Worm (Caenorhabditis elegans) whole organism, L1 larva: ENCODE measurements around the gene snb-5.

Experiments used
- C04F5.9 ChIP-seq: sonication (generic microtip); optimal IDR thresholded peaks from 2 replicates; lab custom pipeline; 2016; ENCODE audit warnings: missing genetic modification characterization, missing compliant biosample characterization
- C16A3.4 ChIP-seq: fragments of 150-350 bp; optimal IDR thresholded peaks from 2 replicates; lab custom pipeline; 2014; ENCODE audit warnings: missing biosample characterization, missing genetic modification characterization
- F16B12.6 ChIP-seq: fragments of 150-350 bp; optimal IDR thresholded peaks from 2 replicates; lab custom pipeline; 2014; ENCODE audit warnings: missing biosample characterization, missing genetic modification characterization
- Y116A8C.19 ChIP-seq: sonication (generic microtip); optimal IDR thresholded peaks from 2 replicates; lab custom pipeline; 2016; ENCODE audit warnings: missing compliant biosample characterization, missing genetic modification characterization, borderline replicate concordance
- aly-2 ChIP-seq: fragments of 150-350 bp; optimal IDR thresholded peaks from 2 replicates; lab custom pipeline; 2014; ENCODE audit warnings: missing biosample characterization, missing genetic modification characterization
- ama-1 ChIP-seq: fragments of 150-350 bp; optimal IDR thresholded peaks from 2 replicates; lab custom pipeline; 2014
- blmp-1 ChIP-seq: fragments of 150-350 bp; optimal IDR thresholded peaks from 2 replicates; lab custom pipeline; 2014; ENCODE audit warnings: missing biosample characterization, missing genetic modification characterization
- ceh-90 ChIP-seq: sonication (generic microtip); optimal IDR thresholded peaks from 2 replicates; lab custom pipeline; 2016; ENCODE audit warnings: missing genetic modification characterization, missing compliant biosample characterization
- dsc-1 ChIP-seq: sonication (generic microtip); optimal IDR thresholded peaks from 2 replicates; lab custom pipeline; 2016; ENCODE audit warnings: mild to moderate bottlenecking, missing genetic modification characterization, missing compliant biosample characterization
- efl-1 ChIP-seq, 4 experiments: fragments of 150-350 bp; optimal IDR thresholded peaks in 3 of 4; peaks in 1 of 4; 1 replicate in 1 of 4; 2 replicates in 3 of 4; lab custom pipeline; 2014; ENCODE audit warnings: missing biosample characterization in 2 of 4, missing genetic modification characterization in 2 of 4, missing genetic modification reagents in 2 of 4
- egl-13 ChIP-seq: sonication (generic microtip); optimal IDR thresholded peaks from 2 replicates; lab custom pipeline; 2016; ENCODE audit warnings: missing genotype, missing genetic modification reagents, missing genetic modification characterization, missing compliant biosample characterization
- elt-3 ChIP-seq, 6 experiments: fragments of 150-350 bp in 1 of 6; sonication (generic microtip); optimal IDR thresholded peaks; 2 replicates each; lab custom pipeline; 2017 to 2018; ENCODE audit warnings: missing biosample characterization in 6 of 6, missing genetic modification characterization in 6 of 6, inconsistent platforms in 1 of 6
- fkh-10 ChIP-seq: sonication (generic microtip); optimal IDR thresholded peaks from 2 replicates; lab custom pipeline; 2017; ENCODE audit warnings: missing biosample characterization, missing genetic modification reagents, missing genetic modification characterization
- fkh-8 ChIP-seq: sonication (generic microtip); optimal IDR thresholded peaks from 2 replicates; lab custom pipeline; 2016; ENCODE audit warnings: mild to moderate bottlenecking, missing genetic modification characterization, missing compliant biosample characterization
- grh-1 ChIP-seq: fragments of 200-800 bp; sonication (Bioruptor generic); IDR thresholded peaks from 2 replicates; pipeline ENCODE4 v1.3.6; 2022; ENCODE audit warnings: missing genetic modification reagents, missing genetic modification characterization, missing compliant biosample characterization
- hlh-17 ChIP-seq: fragments of 200-800 bp; sonication (Bioruptor generic); optimal IDR thresholded peaks from 2 replicates; lab custom pipeline; 2018; ENCODE audit warnings: missing genetic modification characterization, mild to moderate bottlenecking, missing compliant biosample characterization, moderate library complexity, borderline replicate concordance
- hlh-4 ChIP-seq: sonication (generic microtip); optimal IDR thresholded peaks from 2 replicates; lab custom pipeline; 2016; ENCODE audit warnings: mild to moderate bottlenecking, missing genetic modification characterization, missing compliant biosample characterization
- irx-1 ChIP-seq: sonication (generic microtip); optimal IDR thresholded peaks from 2 replicates; lab custom pipeline; 2016; ENCODE audit warnings: missing genetic modification characterization, missing compliant biosample characterization
- lin-13 ChIP-seq: fragments of 150-350 bp; optimal IDR thresholded peaks from 2 replicates; lab custom pipeline; 2014; ENCODE audit warnings: missing biosample characterization, missing genetic modification reagents, missing genetic modification characterization
- lin-14 ChIP-seq: fragments of 200-800 bp; sonication (Bioruptor generic); optimal IDR thresholded peaks from 2 replicates; lab custom pipeline; 2018; ENCODE audit warnings: mild to moderate bottlenecking, missing genetic modification characterization, moderate library complexity, missing compliant biosample characterization
- lir-3 ChIP-seq: sonication (generic microtip); optimal IDR thresholded peaks from 2 replicates; lab custom pipeline; 2016; ENCODE audit warnings: mild to moderate bottlenecking, missing genetic modification characterization, moderate library complexity, missing compliant biosample characterization; ENCODE audit not compliant: poor library complexity
- lsy-2 ChIP-seq, 2 experiments: fragments of 150-350 bp; optimal IDR thresholded peaks; 2 replicates each; lab custom pipeline; 2014; ENCODE audit warnings: missing biosample characterization in 2 of 2, missing genetic modification characterization in 2 of 2
- mab-9 ChIP-seq: fragments of 200-800 bp; sonication (Bioruptor generic); IDR thresholded peaks from 2 replicates; pipeline ENCODE4 v1.3.6; 2022; ENCODE audit warnings: missing genetic modification reagents, missing genetic modification characterization, missing compliant biosample characterization
- mep-1 ChIP-seq: fragments of 150-350 bp; optimal IDR thresholded peaks from 2 replicates; lab custom pipeline; 2014; ENCODE audit warnings: missing biosample characterization, missing genetic modification characterization
- nhr-11 ChIP-seq: fragments of 150-350 bp; optimal IDR thresholded peaks from 2 replicates; lab custom pipeline; 2014; ENCODE audit warnings: missing biosample characterization, missing genetic modification characterization
- nhr-12 ChIP-seq: sonication (generic microtip); optimal IDR thresholded peaks from 2 replicates; lab custom pipeline; 2017; ENCODE audit warnings: missing biosample characterization, missing genetic modification characterization
- nhr-47 ChIP-seq: sonication (generic microtip); optimal IDR thresholded peaks from 2 replicates; lab custom pipeline; 2016; ENCODE audit warnings: mild to moderate bottlenecking, missing genetic modification characterization, moderate library complexity, missing compliant biosample characterization
- nhr-71 ChIP-seq: sonication (generic microtip); optimal IDR thresholded peaks from 2 replicates; lab custom pipeline; 2016; ENCODE audit warnings: mild to moderate bottlenecking, missing genetic modification characterization, moderate library complexity, missing compliant biosample characterization
- nhr-77 ChIP-seq: fragments of 150-350 bp; optimal IDR thresholded peaks from 2 replicates; lab custom pipeline; 2014; ENCODE audit warnings: missing biosample characterization, missing genetic modification characterization
- nhr-84 ChIP-seq: sonication (generic microtip); optimal IDR thresholded peaks from 2 replicates; lab custom pipeline; 2017; ENCODE audit warnings: missing biosample characterization, missing genetic modification characterization
- nhr-85 ChIP-seq: sonication (generic microtip); peaks from one replicate; lab custom pipeline; 2016; ENCODE audit warnings: missing genetic modification characterization, inconsistent platforms, missing compliant biosample characterization
- nhr-90 ChIP-seq: sonication (generic microtip); optimal IDR thresholded peaks from 2 replicates; lab custom pipeline; 2016; ENCODE audit warnings: mild to moderate bottlenecking, missing genetic modification characterization, missing compliant biosample characterization; ENCODE audit not compliant: poor library complexity
- pax-3 ChIP-seq: fragments of 200-800 bp; sonication (Bioruptor generic); optimal IDR thresholded peaks from 2 replicates; lab custom pipeline; 2018; ENCODE audit warnings: mild to moderate bottlenecking, missing genetic modification characterization, moderate library complexity, missing compliant biosample characterization
- pqm-1 ChIP-seq: sonication (generic microtip); optimal IDR thresholded peaks from 3 replicates; lab custom pipeline; 2017; ENCODE audit warnings: missing biosample characterization, missing genetic modification characterization
- rnt-1 ChIP-seq: sonication (generic microtip); optimal IDR thresholded peaks from 2 replicates; lab custom pipeline; 2016; ENCODE audit warnings: mild to moderate bottlenecking, missing genetic modification characterization, moderate library complexity, missing compliant biosample characterization
- snpc-4 ChIP-seq: fragments of 150-350 bp; optimal IDR thresholded peaks from 2 replicates; lab custom pipeline; 2014; ENCODE audit warnings: missing biosample characterization, missing genetic modification characterization
- snu-23 ChIP-seq: sonication (generic microtip); optimal IDR thresholded peaks from 2 replicates; lab custom pipeline; 2016; ENCODE audit warnings: missing genetic modification characterization, missing compliant biosample characterization
- sox-4 ChIP-seq: sonication (generic microtip); optimal IDR thresholded peaks from 2 replicates; lab custom pipeline; 2016; ENCODE audit warnings: missing genetic modification characterization, missing compliant biosample characterization
- sptf-1 ChIP-seq: fragments of 150-350 bp; optimal IDR thresholded peaks from 2 replicates; lab custom pipeline; 2014; ENCODE audit warnings: missing biosample characterization, missing genetic modification characterization
- swsn-7 ChIP-seq: sonication (generic microtip); optimal IDR thresholded peaks from 2 replicates; lab custom pipeline; 2016; ENCODE audit warnings: missing genetic modification characterization, missing compliant biosample characterization
- unc-62 ChIP-seq: fragments of 150-350 bp; optimal IDR thresholded peaks from 2 replicates; lab custom pipeline; 2014; ENCODE audit warnings: missing biosample characterization, missing genetic modification reagents, missing genetic modification characterization
- unc-86 ChIP-seq: sonication (generic microtip); optimal IDR thresholded peaks from 2 replicates; lab custom pipeline; 2016; ENCODE audit warnings: missing genetic modification characterization, missing compliant biosample characterization
- vab-15 ChIP-seq: sonication (generic microtip); optimal IDR thresholded peaks from 2 replicates; lab custom pipeline; 2017; ENCODE audit warnings: missing genotype, mild to moderate bottlenecking, missing genetic modification characterization, missing compliant biosample characterization
- xbp-1 ChIP-seq: sonication (generic microtip); optimal IDR thresholded peaks from 2 replicates; lab custom pipeline; 2016; ENCODE audit warnings: missing genetic modification characterization, missing compliant biosample characterization
- zip-4 ChIP-seq: fragments of 200-800 bp; sonication (Bioruptor generic); optimal IDR thresholded peaks from 2 replicates; lab custom pipeline; 2018; ENCODE audit warnings: mild to moderate bottlenecking, missing genetic modification characterization, moderate library complexity, missing compliant biosample characterization
- ztf-4 ChIP-seq: fragments of 150-350 bp; optimal IDR thresholded peaks from 2 replicates; lab custom pipeline; 2014; ENCODE audit warnings: missing biosample characterization, missing genetic modification characterization

snb-5 gene

ce11 chrIII:8227511-8227910 is 24.7 kb downstream of the snb-5 start, which contains the start of gene fbxl-1 (continued):
- TF ChIP-seq Y116A8C.19 (tag; lab: Kevin White, UChicago) (no peak), unc-62 (GFP tag; lab: Kevin White, UChicago) (no peak), elt-3 (tag; optimal IDR thresholded peaks at IDR 0.05; lab: Kevin White, UChicago) (peak in 2 of 6 experiments; percentile 14 to 61), pqm-1 (tag; lab: Kevin White, UChicago) (no peak), nhr-47 (tag; lab: Kevin White, UChicago) (peak; percentile 85), xbp-1 (tag; lab: Kevin White, UChicago) (peak; percentile 73), rnt-1 (tag; lab: Kevin White, UChicago) (peak; percentile 82), irx-1 (tag; lab: Kevin White, UChicago) (peak; percentile 29), vab-15 (tag; lab: Kevin White, UChicago) (no peak), mab-9 (GFP tag; lab: Robert Waterston, UW) (no peak)

DNA sequence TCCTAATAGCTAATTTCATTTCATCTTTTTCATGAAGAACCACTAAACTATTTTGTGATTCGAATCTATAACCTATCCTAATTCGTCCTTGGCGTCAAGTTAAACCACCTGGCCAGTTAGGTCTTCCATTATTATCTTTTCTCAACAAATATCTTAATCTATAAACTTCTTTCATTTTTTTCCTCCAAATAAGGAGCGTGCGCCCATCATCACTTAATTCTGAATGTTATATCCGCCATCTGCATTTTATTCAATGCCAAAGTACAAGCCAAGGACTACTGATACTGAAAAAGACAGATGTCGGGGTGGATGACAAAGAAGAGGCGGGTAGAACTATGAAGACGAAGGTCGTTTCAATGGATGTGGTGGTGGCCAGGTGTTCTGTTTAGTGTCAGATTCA is 26.1 kb downstream of the snb-5 start:
- peak; percentile 6 for TF ChIP-seq snu-23 (GFP tag; lab: Kevin White, UChicago)
- TF ChIP-seq nhr-77 (tag; lab: Kevin White, UChicago): no peak
- no peak for TF ChIP-seq snpc-4
- TF ChIP-seq aly-2 (tag; lab: Kevin White, UChicago): no peak
- TF ChIP-seq lsy-2 (tag; optimal IDR thresholded peaks at IDR 0.05; lab: Kevin White, UChicago): peak in 1 of 2 experiments; percentile 18
- TF ChIP-seq lin-13 (GFP tag; lab: Kevin White, UChicago): peak; percentile 11
- peak; percentile 79 for TF ChIP-seq nhr-85
- peak; percentile 63 for TF ChIP-seq lin-14 (GFP tag; lab: Kevin White, UChicago)
- peak; percentile 16 for TF ChIP-seq nhr-71 (tag; lab: Kevin White, UChicago)
- TF ChIP-seq lir-3: no peak
- TF ChIP-seq dsc-1 (tag; lab: Kevin White, UChicago): no peak
- TF ChIP-seq elt-3 (tag; optimal IDR thresholded peaks at IDR 0.05; lab: Kevin White, UChicago): peak in 1 of 6 experiments; percentile 39
- peak; percentile 36 for TF ChIP-seq blmp-1 (tag; lab: Kevin White, UChicago)
- no peak for TF ChIP-seq swsn-7 (tag; lab: Kevin White, UChicago)
- no peak for TF ChIP-seq efl-1 (optimal IDR thresholded peaks at IDR 0.05; lab: Kevin White, UChicago)
- peak in 1 of 2 experiments; percentile 0 for TF ChIP-seq efl-1 (GFP tag; optimal IDR thresholded peaks at IDR 0.05 in 1 of 2; lab: Kevin White, UChicago)
- peak; percentile 56 for TF ChIP-seq mep-1 (tag; lab: Kevin White, UChicago)

ce11 chrIII:8229480-8229879 is 26.6 kb downstream of the snb-5 start:
- TF ChIP-seq nhr-84 (tag; lab: Kevin White, UChicago): no peak
- TF ChIP-seq dsc-1 (tag; lab: Kevin White, UChicago): peak; percentile 92
- peak; percentile 71 for TF ChIP-seq fkh-8
- TF ChIP-seq unc-86: peak; percentile 91
- peak; percentile 70 for TF ChIP-seq nhr-47 (tag; lab: Kevin White, UChicago)
- TF ChIP-seq swsn-7 (tag; lab: Kevin White, UChicago): peak; percentile 43
- TF ChIP-seq lir-3: no peak
- peak; percentile 63 for TF ChIP-seq lin-14 (GFP tag; lab: Kevin White, UChicago)
- peak; percentile 1 for TF ChIP-seq sox-4 (tag; lab: Kevin White, UChicago)
- peak; percentile 76 for TF ChIP-seq egl-13
- TF ChIP-seq pax-3: peak; percentile 23
- TF ChIP-seq nhr-90 (tag; lab: Kevin White, UChicago): no peak
- TF ChIP-seq nhr-11: peak; percentile 45
- peak; percentile 45 for TF ChIP-seq ztf-4
- TF ChIP-seq nhr-71 (tag; lab: Kevin White, UChicago): peak; percentile 73

ce11 chrIII:8232634-8233033 is 29.8 kb downstream of the snb-5 start, which contains the start of gene henn-1:
TSS of gene henn-1 (plus strand) at chrIII:8232651.
- no peak for TF ChIP-seq ceh-90 (tag; lab: Kevin White, UChicago)
- no peak for TF ChIP-seq nhr-12 (tag; lab: Kevin White, UChicago)
- TF ChIP-seq dsc-1 (tag; lab: Kevin White, UChicago): no peak
- TF ChIP-seq C16A3.4 (tag; lab: Kevin White, UChicago): no peak
- peak; percentile 3 for TF ChIP-seq irx-1 (tag; lab: Kevin White, UChicago)
- no peak for TF ChIP-seq hlh-17
- TF ChIP-seq Y116A8C.19 (tag; lab: Kevin White, UChicago): no peak
- TF ChIP-seq grh-1 (GFP tag; lab: Robert Waterston, UW): no peak
- TF ChIP-seq F16B12.6: no peak
- no peak for TF ChIP-seq swsn-7 (tag; lab: Kevin White, UChicago)
- no peak for TF ChIP-seq sptf-1
- TF ChIP-seq lsy-2 (tag; optimal IDR thresholded peaks at IDR 0.05; lab: Kevin White, UChicago): peak in 1 of 2 experiments; percentile 15
- TF ChIP-seq nhr-47 (tag; lab: Kevin White, UChicago): peak; percentile 4
- TF ChIP-seq fkh-10 (GFP tag; lab: Kevin White, UChicago): no peak
- no peak for TF ChIP-seq nhr-71 (tag; lab: Kevin White, UChicago)
- TF ChIP-seq C04F5.9 (tag; lab: Kevin White, UChicago): no peak
- no peak for TF ChIP-seq vab-15 (tag; lab: Kevin White, UChicago)
- no peak for TF ChIP-seq hlh-4 (tag; lab: Kevin White, UChicago)
- TF ChIP-seq zip-4 (GFP tag; lab: Kevin White, UChicago): no peak
- no peak for TF ChIP-seq lin-13 (GFP tag; lab: Kevin White, UChicago)
- TF ChIP-seq ama-1 (lab: Kevin White, UChicago): peak; percentile 22
- no peak for TF ChIP-seq lir-3
